Worm (Caenorhabditis elegans): ENCODE measurements around the gene cah-1.

Gene cah-1

ce11 chrIII:5124385-5124784 lies 39.0 kb upstream of the cah-1 start:
- TF ChIP-seq ceh-16 (tag; optimal IDR thresholded peaks at IDR 0.05) (peak; percentile 5), mdl-1 (tag; optimal IDR thresholded peaks at IDR 0.05) (no peak)

- TF ChIP-seq lin-39 (tag; optimal IDR thresholded peaks at IDR 0.05), result no peak
- no peak for TF ChIP-seq nhr-6 (tag; optimal IDR thresholded peaks at IDR 0.05)
- TF ChIP-seq dmd-4 (tag; optimal IDR thresholded peaks at IDR 0.05), result no peak
- TF ChIP-seq lin-11 (tag; optimal IDR thresholded peaks at IDR 0.05), result no peak
- TF ChIP-seq ZK546.5 (tag; optimal IDR thresholded peaks at IDR 0.05), result no peak
- TF ChIP-seq sem-4 (tag; optimal IDR thresholded peaks at IDR 0.05), result no peak
- TF ChIP-seq ztf-1 (GFP tag; conservative IDR thresholded peaks at IDR 0.05), result no peak
- no peak for TF ChIP-seq elt-3 (tag; optimal IDR thresholded peaks at IDR 0.05)
- no peak for TF ChIP-seq nhr-21 (tag; optimal IDR thresholded peaks at IDR 0.05)
- TF ChIP-seq ztf-11 (tag; optimal IDR thresholded peaks at IDR 0.05), result no peak
- no peak for TF ChIP-seq sma-3 (GFP tag; optimal IDR thresholded peaks at IDR 0.05)
Observed at ce11 chrIII:5120593-5120992, 35.2 kb upstream of the cah-1 start.

ce11 chrIII:5119063-5119462 lies 33.6 kb upstream of the cah-1 start:
- TF ChIP-seq ceh-16 (tag; optimal IDR thresholded peaks at IDR 0.05), result peak; percentile 89
- no peak for TF ChIP-seq ztf-11 (tag; optimal IDR thresholded peaks at IDR 0.05)
- no peak for TF ChIP-seq mdl-1 (tag; optimal IDR thresholded peaks at IDR 0.05)
- no peak for TF ChIP-seq nhr-6 (tag; optimal IDR thresholded peaks at IDR 0.05)
- TF ChIP-seq nhr-237 (tag; optimal IDR thresholded peaks at IDR 0.05), result no peak
- no peak for TF ChIP-seq skn-1 (tag; optimal IDR thresholded peaks at IDR 0.05)
- no peak for TF ChIP-seq sem-4 (tag; optimal IDR thresholded peaks at IDR 0.05)
- no peak for TF ChIP-seq aly-2 (tag; optimal IDR thresholded peaks at IDR 0.05)

- TF ChIP-seq fos-1 (tag; optimal IDR thresholded peaks at IDR 0.05) (peak; percentile 44), nhr-129 (tag; optimal IDR thresholded peaks at IDR 0.05) (no peak)
Observed at ce11 chrIII:5112998-5113397, 27.6 kb upstream of the cah-1 start.

ce11 chrIII:5112399-5112798 lies 27.0 kb upstream of the cah-1 start:
- TF ChIP-seq zag-1 (tag; optimal IDR thresholded peaks at IDR 0.05), result no peak

- no peak for TF ChIP-seq unc-55 (GFP tag; optimal IDR thresholded peaks at IDR 0.05)
- TF ChIP-seq lin-39 (tag; optimal IDR thresholded peaks at IDR 0.05), result no peak
- no peak for TF ChIP-seq peb-1 (tag; optimal IDR thresholded peaks at IDR 0.05)
- TF ChIP-seq lin-13 (GFP tag; optimal IDR thresholded peaks at IDR 0.05), result no peak
Observed at ce11 chrIII:5109401-5109800, 24.0 kb upstream of the cah-1 start, which contains the start of gene sax-2. TSS of gene sax-2 (plus strand) at chrIII:5109701.

ce11 chrIII:5108746-5109145 lies 23.3 kb upstream of the cah-1 start:
- peak; percentile 52 for TF ChIP-seq gmeb-1 (tag; optimal IDR thresholded peaks at IDR 0.05)
- no peak for TF ChIP-seq nhr-11 (tag; optimal IDR thresholded peaks at IDR 0.05)
- no peak for TF ChIP-seq lin-39 (tag; optimal IDR thresholded peaks at IDR 0.05)
- no peak for TF ChIP-seq ztf-4 (tag; optimal IDR thresholded peaks at IDR 0.05)
- no peak for TF ChIP-seq mbf-1 (tag; optimal IDR thresholded peaks at IDR 0.05)
- TF ChIP-seq nhr-77 (tag; optimal IDR thresholded peaks at IDR 0.05), result no peak
- TF ChIP-seq alr-1 (tag; optimal IDR thresholded peaks at IDR 0.05), result no peak
- TF ChIP-seq ztf-11 (tag; optimal IDR thresholded peaks at IDR 0.05), result no peak
- TF ChIP-seq skn-1 (tag; optimal IDR thresholded peaks at IDR 0.05), result no peak
- no peak for TF ChIP-seq aly-2 (tag; optimal IDR thresholded peaks at IDR 0.05)
- no peak for TF ChIP-seq elt-3 (tag; optimal IDR thresholded peaks at IDR 0.05)
- TF ChIP-seq ama-1 (optimal IDR thresholded peaks at IDR 0.05), result no peak
- peak; percentile 79 for TF ChIP-seq nhr-129 (tag; optimal IDR thresholded peaks at IDR 0.05)
- no peak for TF ChIP-seq zag-1 (tag; optimal IDR thresholded peaks at IDR 0.05)
- TF ChIP-seq peb-1 (tag; optimal IDR thresholded peaks at IDR 0.05), result no peak
- TF ChIP-seq mab-5 (tag; optimal IDR thresholded peaks at IDR 0.05), result no peak
- no peak for TF ChIP-seq unc-39 (tag; optimal IDR thresholded peaks at IDR 0.05)
- peak; percentile 78 for TF ChIP-seq sma-9 (GFP tag; optimal IDR thresholded peaks at IDR 0.05)
- TF ChIP-seq sma-9 (tag; optimal IDR thresholded peaks at IDR 0.05), result no peak
- TF ChIP-seq fos-1 (tag; optimal IDR thresholded peaks at IDR 0.05), result peak; percentile 30
- no peak for TF ChIP-seq ceh-16 (tag; optimal IDR thresholded peaks at IDR 0.05)
- no peak for TF ChIP-seq nhr-23 (tag; optimal IDR thresholded peaks at IDR 0.05)
- TF ChIP-seq mdl-1 (tag; optimal IDR thresholded peaks at IDR 0.05), result no peak
- no peak for TF ChIP-seq nhr-12 (tag; optimal IDR thresholded peaks at IDR 0.05)
- TF ChIP-seq snpc-4 (tag; optimal IDR thresholded peaks at IDR 0.05), result peak; percentile 24
- TF ChIP-seq nhr-237 (tag; optimal IDR thresholded peaks at IDR 0.05), result no peak
- no peak for TF ChIP-seq ceh-82 (tag; optimal IDR thresholded peaks at IDR 0.05)
- no peak for TF ChIP-seq elt-1 (tag; optimal IDR thresholded peaks at IDR 0.05)
- no peak for TF ChIP-seq nhr-25 (tag; optimal IDR thresholded peaks at IDR 0.05)
- peak; percentile 89 for TF ChIP-seq C34F6.9 (tag; optimal IDR thresholded peaks at IDR 0.05)
- no peak for TF ChIP-seq nhr-6 (tag; optimal IDR thresholded peaks at IDR 0.05)
- no peak for TF ChIP-seq lin-11 (tag; optimal IDR thresholded peaks at IDR 0.05)
- TF ChIP-seq lin-13 (GFP tag; optimal IDR thresholded peaks at IDR 0.05), result no peak
- TF ChIP-seq sem-4 (tag; optimal IDR thresholded peaks at IDR 0.05), result peak; percentile 48
- no peak for TF ChIP-seq unc-62 (GFP tag; optimal IDR thresholded peaks at IDR 0.05)
- TF ChIP-seq sma-3 (GFP tag; optimal IDR thresholded peaks at IDR 0.05), result peak; percentile 21
- no peak for TF ChIP-seq ZK546.5 (tag; optimal IDR thresholded peaks at IDR 0.05)
